Worm (Caenorhabditis elegans): ENCODE results near the gene F57C7.4.
A peak's percentile ranks its signal among the peaks of the same experiment; 100 is the strongest.

- TF ChIP-seq lin-15B (tag; optimal IDR thresholded peaks at IDR 0.05) (no peak), lin-39 (tag; optimal IDR thresholded peaks at IDR 0.05) (peak; percentile 9), ZK546.5 (tag; optimal IDR thresholded peaks at IDR 0.05) (no peak), ztf-11 (tag; optimal IDR thresholded peaks at IDR 0.05) (no peak), nhr-76 (tag; optimal IDR thresholded peaks at IDR 0.05) (no peak), fkh-10 (GFP tag; optimal IDR thresholded peaks at IDR 0.05) (no peak), tbx-2 (tag; optimal IDR thresholded peaks at IDR 0.05) (no peak)
Observed at ce11 chrX:10624157-10624623, 34.8 kb upstream of the F57C7.4 start, which contains the start of gene abl-1.
